Fruit fly (Drosophila melanogaster) whole organism, prepupa: Measurements from ENCODE around the gene CG42717.

Experiments used
- Blimp-1 ChIP-seq: fragments of 200-800 bp; sonication (Bioruptor generic); optimal IDR thresholded peaks from 3 replicates; lab custom pipeline; 2017; ENCODE audit warnings: missing biosample characterization, missing genetic modification characterization, mild to moderate bottlenecking, moderate library complexity, missing genetic modification reagents
- CG11294 ChIP-seq: fragments of 200-800 bp; sonication (Bioruptor generic); IDR thresholded peaks from 2 replicates; pipeline ENCODE4 v1.3.6; 2022; ENCODE audit warnings: missing biosample characterization, missing genetic modification characterization
- CG16779 ChIP-seq: fragments of 200-800 bp; sonication (Bioruptor generic); optimal IDR thresholded peaks from 3 replicates; lab custom pipeline; 2017; ENCODE audit warnings: missing biosample characterization, mild to moderate bottlenecking, missing genetic modification characterization
- CG3919 ChIP-seq: fragments of 200-800 bp; sonication (Bioruptor generic); optimal IDR thresholded peaks from 3 replicates; lab custom pipeline; 2016; ENCODE audit warnings: missing biosample characterization, missing genetic modification characterization
- CG6276 ChIP-seq: fragments of 200-800 bp; sonication (Bioruptor generic); optimal IDR thresholded peaks from 2 replicates; lab custom pipeline; 2017; ENCODE audit warnings: missing biosample characterization, mild to moderate bottlenecking, missing genetic modification characterization
- CG6854 ChIP-seq: fragments of 200-800 bp; sonication (Bioruptor generic); optimal IDR thresholded peaks from 2 replicates; lab custom pipeline; 2017; ENCODE audit warnings: missing biosample characterization, mild to moderate bottlenecking, missing genetic modification characterization
- CG8319 ChIP-seq: fragments of 200-800 bp; sonication (Bioruptor generic); optimal IDR thresholded peaks from 3 replicates; lab custom pipeline; 2016; ENCODE audit warnings: missing biosample characterization, missing genetic modification characterization
- CG9139 ChIP-seq: fragments of 200-800 bp; sonication (Bioruptor generic); optimal IDR thresholded peaks from 3 replicates; lab custom pipeline; 2017; ENCODE audit warnings: missing biosample characterization, mild to moderate bottlenecking, missing genetic modification characterization
- Ets21C ChIP-seq: fragments of 200-800 bp; sonication (Bioruptor generic); optimal IDR thresholded peaks from 3 replicates; lab custom pipeline; 2016; ENCODE audit warnings: missing biosample characterization, missing genetic modification characterization
- Gug ChIP-seq: fragments of 200-800 bp; sonication (Bioruptor generic); IDR thresholded peaks from 2 replicates; pipeline ENCODE4 v1.3.6; 2022; ENCODE audit warnings: missing biosample characterization, missing genetic modification characterization
- Hr39 ChIP-seq: fragments of 200-800 bp; sonication (Bioruptor generic); optimal IDR thresholded peaks from 2 replicates; lab custom pipeline; 2016; ENCODE audit warnings: missing biosample characterization, missing genetic modification characterization
- net ChIP-seq: fragments of 200-800 bp; sonication (Bioruptor generic); optimal IDR thresholded peaks from 3 replicates; lab custom pipeline; 2016; ENCODE audit warnings: missing biosample characterization, missing genetic modification characterization
- pdm3 ChIP-seq: fragments of 200-800 bp; sonication (Bioruptor generic); optimal IDR thresholded peaks from 3 replicates; lab custom pipeline; 2016; ENCODE audit warnings: missing biosample characterization, missing genetic modification characterization
- svp ChIP-seq: fragments of 200-800 bp; sonication (Bioruptor generic); peaks from one replicate; lab custom pipeline; 2016; ENCODE audit warnings: missing biosample characterization, missing genetic modification characterization

DNA sequence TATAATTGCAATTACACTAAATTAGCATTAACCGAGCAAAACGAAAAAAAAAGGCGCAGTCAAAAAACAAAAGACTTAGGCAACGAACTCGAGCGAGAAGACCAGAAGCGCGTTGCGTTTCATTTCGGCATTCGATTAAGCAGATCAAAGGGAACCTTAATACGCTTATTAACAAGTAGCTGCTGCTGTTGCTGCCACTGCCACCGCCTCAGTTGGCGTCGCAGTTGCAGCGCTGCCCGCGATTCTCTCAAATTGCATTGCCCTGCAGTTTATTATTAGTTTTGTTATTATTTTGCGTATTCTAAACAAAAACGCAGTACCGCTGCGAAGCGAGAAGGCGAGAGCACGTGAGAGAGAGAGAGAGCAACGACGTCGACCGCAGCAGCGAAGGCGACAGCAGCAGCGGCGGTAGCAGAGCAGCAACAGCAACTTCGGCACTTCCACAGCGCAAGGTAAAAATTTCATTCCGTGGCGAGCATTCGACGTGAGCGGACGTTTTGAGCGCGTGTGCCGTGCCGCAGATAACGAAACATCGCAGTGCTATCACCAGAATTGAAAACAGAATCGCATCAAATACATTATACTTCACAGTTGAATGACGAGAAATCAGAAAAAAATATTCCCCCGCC, 9.9 kb downstream of the CG42717 start, which contains the start of gene Notum:
- TF ChIP-seq CG3919 (GFP tag; lab: Kevin White, UChicago) (no peak), net (GFP tag; lab: Kevin White, UChicago) (no peak), CG8319 (GFP tag; lab: Kevin White, UChicago) (no peak), Ets21C (GFP tag; lab: Kevin White, UChicago) (no peak), svp (GFP tag; lab: Kevin White, UChicago) (no peak), Gug (GFP tag; lab: Robert Waterston, UW) (no peak), CG16779 (tag; lab: Kevin White, UChicago) (no peak), CG6854 (peak; percentile 21), pdm3 (GFP tag; lab: Kevin White, UChicago) (no peak), CG11294 (no peak), CG9139 (GFP tag; lab: Kevin White, UChicago) (no peak), Hr39 (GFP tag; lab: Kevin White, UChicago) (no peak), CG6276 (GFP tag; lab: Kevin White, UChicago) (no peak), Blimp-1 (GFP tag; lab: Kevin White, UChicago) (no peak)
